Fruit fly (Drosophila melanogaster) whole organism, embryonic: Measurements from ENCODE around the gene ato.

Experiments used
- Awh ChIP-seq: fragments of 200-800 bp; sonication (Bioruptor generic); IDR thresholded peaks from 2 replicates; pipeline ENCODE4, ENCODE4 v1.3.6; 2022; ENCODE audit warnings: missing biosample characterization, missing genetic modification characterization
- BtbVII ChIP-seq: fragments of 200-800 bp; sonication (Bioruptor generic); optimal IDR thresholded peaks from 3 replicates; lab custom pipeline; 2017; ENCODE audit warnings: missing biosample characterization, mild to moderate bottlenecking, missing genetic modification characterization
- CG10321 ChIP-seq: fragments of 200-800 bp; sonication (Bioruptor generic); IDR thresholded peaks from 2 replicates; pipeline ENCODE4 v1.3.6; 2022; ENCODE audit warnings: missing biosample characterization, missing genetic modification characterization
- CG11456 ChIP-seq: fragments of 200-800 bp; sonication (Bioruptor generic); IDR thresholded peaks from 3 replicates; pipeline ENCODE4 v1.3.6; 2022; ENCODE audit warnings: missing biosample characterization, missing genetic modification characterization
- CG12236 ChIP-seq: fragments of 200-800 bp; sonication (Bioruptor generic); optimal IDR thresholded peaks from 2 replicates; lab custom pipeline; 2016; ENCODE audit warnings: missing biosample characterization, missing genetic modification characterization
- CG13424 ChIP-seq: fragments of 200-800 bp; sonication (Bioruptor generic); optimal IDR thresholded peaks from 2 replicates; lab custom pipeline; 2019; ENCODE audit warnings: missing biosample characterization, mild to moderate bottlenecking, missing genetic modification characterization, moderate library complexity
- CG13894 ChIP-seq: fragments of 200-800 bp; sonication (Bioruptor generic); optimal IDR thresholded peaks from 3 replicates; lab custom pipeline; 2018; ENCODE audit warnings: missing biosample characterization, mild to moderate bottlenecking, missing genetic modification characterization, moderate library complexity
- CG15479 ChIP-seq: fragments of 200-800 bp; sonication (Bioruptor generic); optimal IDR thresholded peaks from 3 replicates; lab custom pipeline; 2019; ENCODE audit warnings: missing biosample characterization, mild to moderate bottlenecking, missing genetic modification characterization, moderate library complexity
- CG16815 ChIP-seq: fragments of 200-800 bp; sonication (Bioruptor generic); optimal IDR thresholded peaks from 3 replicates; lab custom pipeline; 2017; ENCODE audit warnings: missing biosample characterization, mild to moderate bottlenecking, missing genetic modification characterization
- CG18476 ChIP-seq: fragments of 200-800 bp; sonication (Bioruptor generic); optimal IDR thresholded peaks from 2 replicates; lab custom pipeline; 2016; ENCODE audit warnings: missing biosample characterization, mild to moderate bottlenecking, missing genetic modification characterization
- CG3065 ChIP-seq: fragments of 200-800 bp; sonication (Bioruptor generic); optimal IDR thresholded peaks from 2 replicates; lab custom pipeline; 2016; ENCODE audit warnings: missing biosample characterization, missing genetic modification characterization
- CG33213 ChIP-seq: fragments of 200-800 bp; sonication (Bioruptor generic); optimal IDR thresholded peaks from 3 replicates; lab custom pipeline; 2016; ENCODE audit warnings: missing biosample characterization, missing genetic modification characterization
- CG34376 ChIP-seq: fragments of 200-800 bp; sonication (Bioruptor generic); optimal IDR thresholded peaks from 2 replicates; lab custom pipeline; 2018; ENCODE audit warnings: missing biosample characterization, mild to moderate bottlenecking, missing genetic modification characterization
- CG3726 ChIP-seq: fragments of 200-800 bp; sonication (Bioruptor generic); IDR thresholded peaks from 3 replicates; pipeline ENCODE4, ENCODE4 v1.3.6; 2022; ENCODE audit warnings: missing biosample characterization, missing genetic modification characterization
- CG7786 ChIP-seq: fragments of 200-800 bp; sonication (Bioruptor generic); optimal IDR thresholded peaks from 2 replicates; lab custom pipeline; 2016; ENCODE audit warnings: missing biosample characterization, missing genetic modification characterization
- CG8281 ChIP-seq: fragments of 200-800 bp; sonication (Bioruptor generic); optimal IDR thresholded peaks from 2 replicates; lab custom pipeline; 2018; ENCODE audit warnings: missing biosample characterization, mild to moderate bottlenecking, missing genetic modification characterization, moderate library complexity
- CG8478 ChIP-seq: fragments of >200 bp; optimal IDR thresholded peaks from 2 replicates; lab custom pipeline; 2018
- E2f2 ChIP-seq: fragments of 200-800 bp; sonication (Bioruptor generic); IDR thresholded peaks from 2 replicates; pipeline ENCODE4 v1.3.6; 2022; ENCODE audit warnings: missing biosample characterization, missing genetic modification characterization
- Fer1 ChIP-seq: fragments of 200-800 bp; sonication (Bioruptor generic); optimal IDR thresholded peaks from 2 replicates; lab custom pipeline; 2017; ENCODE audit warnings: missing biosample characterization, mild to moderate bottlenecking, missing genetic modification characterization
- H15 ChIP-seq: fragments of 200-800 bp; sonication (Bioruptor generic); IDR thresholded peaks from 3 replicates; pipeline ENCODE4 v1.3.6; 2022; ENCODE audit warnings: missing biosample characterization, missing genetic modification characterization
- Hmx ChIP-seq: fragments of 200-800 bp; sonication (Bioruptor generic); optimal IDR thresholded peaks from 2 replicates; lab custom pipeline; 2016; ENCODE audit warnings: missing biosample characterization, missing genetic modification characterization
- NK7.1 ChIP-seq: fragments of 200-800 bp; sonication (Bioruptor generic); optimal IDR thresholded peaks from 3 replicates; lab custom pipeline; 2016; ENCODE audit warnings: missing biosample characterization, missing genetic modification characterization
- Nf-YB ChIP-seq: fragments of 200-800 bp; sonication (Bioruptor generic); optimal IDR thresholded peaks from 3 replicates; lab custom pipeline; 2019; ENCODE audit warnings: missing biosample characterization, mild to moderate bottlenecking, missing genetic modification characterization, moderate library complexity
- NfI ChIP-seq: fragments of 200-800 bp; sonication (Bioruptor generic); optimal IDR thresholded peaks from 3 replicates; lab custom pipeline; 2018; ENCODE audit warnings: missing biosample characterization, mild to moderate bottlenecking, missing genetic modification characterization, moderate library complexity
- Optix ChIP-seq: fragments of 200-800 bp; sonication (Bioruptor generic); IDR thresholded peaks from 3 replicates; pipeline ENCODE4 v1.3.6; 2022; ENCODE audit warnings: missing biosample characterization, missing genetic modification characterization
- Poxn ChIP-seq: fragments of 200-800 bp; sonication (Bioruptor generic); IDR thresholded peaks from 2 replicates; pipeline ENCODE4 v1.3.6; 2022; ENCODE audit warnings: missing biosample characterization, missing genetic modification characterization
- Scr ChIP-seq: fragments of 200-800 bp; sonication (Bioruptor generic); IDR thresholded peaks from 2 replicates; pipeline ENCODE4 v1.3.6; 2022; ENCODE audit warnings: missing biosample characterization, missing genetic modification characterization; ENCODE audit not compliant: partially characterized antibody
- Stat92E ChIP-seq, 3 experiments: fragments of >200 bp in 2 of 3; fragments of 200-800 bp in 1 of 3; sonication (Bioruptor generic) in 1 of 3; optimal IDR thresholded peaks; 2 replicates each; lab custom pipeline; 2017 to 2019; ENCODE audit warnings: missing biosample characterization in 3 of 3, missing genetic modification characterization in 3 of 3, mild to moderate bottlenecking in 1 of 3, moderate library complexity in 1 of 3
- cad ChIP-seq: fragments of >200 bp; optimal IDR thresholded peaks from 2 replicates; lab custom pipeline; 2017; ENCODE audit warnings: missing biosample characterization, missing genetic modification characterization
- crc ChIP-seq: fragments of 200-800 bp; sonication (Bioruptor generic); optimal IDR thresholded peaks from 2 replicates; lab custom pipeline; 2016; ENCODE audit warnings: missing biosample characterization, missing genetic modification characterization
- croc ChIP-seq: fragments of 200-800 bp; sonication (Bioruptor generic); conservative IDR thresholded peaks from 3 replicates; pipeline ENCODE4 v1.3.6; 2022; ENCODE audit warnings: missing biosample characterization, missing genetic modification characterization
- exex ChIP-seq: fragments of 200-800 bp; sonication (Bioruptor generic); optimal IDR thresholded peaks from 4 replicates; lab custom pipeline; 2018; ENCODE audit warnings: missing biosample characterization, mild to moderate bottlenecking, missing genetic modification characterization, moderate library complexity
- fu2 ChIP-seq: fragments of 200-800 bp; sonication (Bioruptor generic); optimal IDR thresholded peaks from 2 replicates; lab custom pipeline; 2016; ENCODE audit warnings: missing biosample characterization, missing genetic modification characterization
- gcm ChIP-seq: fragments of 200-800 bp; sonication (Bioruptor generic); optimal IDR thresholded peaks from 2 replicates; lab custom pipeline; 2019; ENCODE audit warnings: missing biosample characterization, mild to moderate bottlenecking, missing genetic modification characterization, moderate library complexity
- grn ChIP-seq: fragments of 200-800 bp; sonication (Bioruptor generic); optimal IDR thresholded peaks from 3 replicates; lab custom pipeline; 2017; ENCODE audit warnings: missing biosample characterization, missing genetic modification characterization
- h ChIP-seq: fragments of >200 bp; optimal IDR thresholded peaks from 2 replicates; lab custom pipeline; 2017
- jing ChIP-seq: fragments of 200-800 bp; sonication (Bioruptor generic); optimal IDR thresholded peaks from 2 replicates; lab custom pipeline; 2018; ENCODE audit warnings: missing biosample characterization, mild to moderate bottlenecking, missing genetic modification characterization
- mld ChIP-seq: fragments of 200-800 bp; sonication (Bioruptor generic); IDR thresholded peaks from 3 replicates; pipeline ENCODE4 v1.3.6; 2022; ENCODE audit warnings: missing biosample characterization, missing genetic modification characterization; ENCODE audit not compliant: partially characterized antibody
- prd ChIP-seq, 3 experiments: fragments of >200 bp in 2 of 3; fragments of 200-800 bp in 1 of 3; sonication (Bioruptor generic) in 1 of 3; optimal IDR thresholded peaks in 2 of 3; IDR thresholded peaks in 1 of 3; 2 replicates in 2 of 3; 3 replicates in 1 of 3; pipeline versions ENCODE4 v1.3.6 to Lab custom; 2017 to 2022; ENCODE audit warnings: missing biosample characterization in 1 of 3, missing genetic modification characterization in 1 of 3
- sd ChIP-seq: fragments of 200-800 bp; sonication (Bioruptor generic); optimal IDR thresholded peaks from 3 replicates; lab custom pipeline; 2018; ENCODE audit warnings: missing biosample characterization, mild to moderate bottlenecking, missing genetic modification characterization, moderate library complexity
- shn ChIP-seq: fragments of 200-800 bp; sonication (Bioruptor generic); optimal IDR thresholded peaks from 3 replicates; lab custom pipeline; 2016; ENCODE audit warnings: missing biosample characterization, missing genetic modification characterization
- so ChIP-seq: fragments of 200-800 bp; sonication (Bioruptor generic); IDR thresholded peaks from 3 replicates; pipeline ENCODE4 v1.3.6; 2022; ENCODE audit warnings: missing biosample characterization, missing genetic modification characterization
- stc ChIP-seq: fragments of 200-800 bp; sonication (Bioruptor generic); IDR thresholded peaks from 2 replicates; pipeline ENCODE4 v1.3.6; 2022; ENCODE audit warnings: missing biosample characterization, missing genetic modification characterization
- tll ChIP-seq, 2 experiments: fragments of 200-800 bp in 1 of 2; fragments of >200 bp in 1 of 2; sonication (Bioruptor generic) in 1 of 2; optimal IDR thresholded peaks; 2 replicates each; lab custom pipeline; 2017 to 2019; ENCODE audit warnings: missing biosample characterization in 2 of 2, missing genetic modification characterization in 2 of 2, mild to moderate bottlenecking in 1 of 2, moderate library complexity in 1 of 2
- tx ChIP-seq: fragments of 200-800 bp; sonication (Bioruptor generic); optimal IDR thresholded peaks from 2 replicates; lab custom pipeline; 2016; ENCODE audit warnings: missing biosample characterization, missing genetic modification characterization
- unpg ChIP-seq: fragments of 200-800 bp; sonication (Bioruptor generic); optimal IDR thresholded peaks from 3 replicates; lab custom pipeline; 2018; ENCODE audit warnings: missing biosample characterization, mild to moderate bottlenecking, missing genetic modification characterization, moderate library complexity
- vfl ChIP-seq: fragments of 200-800 bp; sonication (Bioruptor generic); optimal IDR thresholded peaks from 2 replicates; lab custom pipeline; 2016; ENCODE audit warnings: missing biosample characterization, missing genetic modification characterization
- z ChIP-seq: fragments of 200-800 bp; sonication (Bioruptor generic); IDR thresholded peaks from 3 replicates; pipeline ENCODE4 v1.3.6; 2022; ENCODE audit warnings: missing biosample characterization, missing genetic modification characterization
- zen ChIP-seq: fragments of 200-800 bp; sonication (Bioruptor generic); optimal IDR thresholded peaks from 3 replicates; lab custom pipeline; 2018; ENCODE audit warnings: missing biosample characterization, mild to moderate bottlenecking, missing genetic modification characterization, moderate library complexity

Gene ato

DNA sequence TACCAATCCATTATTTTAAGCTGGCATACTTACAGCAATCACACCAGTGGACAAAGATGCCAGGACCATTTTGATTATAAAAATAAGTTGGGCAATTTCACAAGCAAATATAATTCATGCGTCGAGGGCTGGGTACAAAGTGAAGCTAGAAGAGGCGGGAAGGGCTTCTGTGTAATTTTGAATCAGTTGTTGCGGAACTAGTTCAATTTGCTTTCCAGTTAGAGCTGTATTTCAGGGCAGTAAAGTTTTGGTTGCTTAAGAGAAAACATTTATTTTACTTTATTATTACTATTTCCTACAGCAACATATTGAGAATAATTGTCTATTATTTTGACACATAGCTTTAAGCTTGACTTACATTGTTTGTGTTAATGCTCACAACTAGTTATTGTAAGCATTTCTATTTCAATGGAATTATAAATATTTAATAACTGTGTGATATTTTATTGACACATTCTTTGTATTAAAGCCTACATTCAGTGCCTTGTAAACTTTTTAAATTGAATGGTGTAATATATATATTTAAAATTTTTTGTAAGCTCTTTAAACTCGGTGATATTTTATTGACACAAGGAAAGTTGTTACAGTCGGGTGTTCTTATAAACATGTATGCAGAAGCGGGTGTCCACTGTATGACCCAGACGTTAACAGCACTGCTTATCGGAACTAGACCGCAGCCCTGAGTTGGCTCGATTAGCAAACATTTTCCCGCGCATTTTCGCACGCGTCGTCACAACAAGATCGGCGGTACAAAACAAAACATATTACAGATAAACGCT lies 13.4 kb upstream of the ato start, which contains the start of the genes RPA1 and Mcm2 (continued):
- TF ChIP-seq Scr (peak; percentile 15; the same call in 1 of the 2 replicates), CG3065 (GFP tag; lab: Kevin White, UChicago) (no peak), CG12236 (no peak), Poxn (GFP tag; lab: Robert Waterston, UW) (peak; percentile 54; the same call in 1 of the 2 replicates), gcm (GFP tag; lab: Kevin White, UChicago) (peak; percentile 63), NfI (GFP tag; lab: Kevin White, UChicago) (peak; percentile 82), CG8478 (no peak), Fer1 (GFP tag; lab: Kevin White, UChicago) (no peak), jing (GFP tag; lab: Kevin White, UChicago) (no peak), CG10321 (GFP tag; lab: Robert Waterston, UW) (no peak), vfl (GFP tag; lab: Kevin White, UChicago) (no peak), cad (GFP tag; lab: Kevin White, UChicago) (no peak), CG33213 (GFP tag; lab: Kevin White, UChicago) (no peak), crc (GFP tag; lab: Kevin White, UChicago) (no peak), CG11456 (GFP tag; lab: Robert Waterston, UW) (peak; percentile 91), fu2 (GFP tag; lab: Kevin White, UChicago) (peak; percentile 41), Stat92E (GFP tag; optimal IDR thresholded peaks at IDR 0.05; lab: Kevin White, UChicago) (no peak), zen (peak; percentile 38), tx (peak; percentile 10), Nf-YB (GFP tag; lab: Kevin White, UChicago) (peak; percentile 51), prd (optimal IDR thresholded peaks at IDR 0.05; lab: Kevin White, UChicago) (no peak), prd (GFP tag; IDR thresholded peaks at IDR 0.05; lab: Robert Waterston, UW) (peak; percentile 88), z (GFP tag; lab: Robert Waterston, UW) (no peak), CG13424 (peak; percentile 85), Optix (GFP tag; lab: Robert Waterston, UW) (no peak; the same call in 2 of the 3 replicates), CG34376 (GFP tag; lab: Kevin White, UChicago) (no peak), tll (GFP tag; optimal IDR thresholded peaks at IDR 0.05; lab: Kevin White, UChicago) (no peak), exex (tag; lab: Kevin White, UChicago) (no peak), CG16815 (GFP tag; lab: Kevin White, UChicago) (peak; percentile 89), Awh (GFP tag; lab: Robert Waterston, UW) (peak; percentile 37; the same call in 1 of the 2 replicates), CG15479 (GFP tag; lab: Kevin White, UChicago) (no peak), CG18476 (GFP tag; lab: Kevin White, UChicago) (peak; percentile 50), Hmx (GFP tag; lab: Kevin White, UChicago) (no peak), CG7786 (GFP tag; lab: Kevin White, UChicago) (peak; percentile 52), stc (GFP tag; lab: Robert Waterston, UW) (peak; percentile 44; the same call in 1 of the 2 replicates), CG3726 (GFP tag; lab: Robert Waterston, UW) (peak; percentile 70; the same call in 1 of the 3 replicates), E2f2 (GFP tag; lab: Robert Waterston, UW) (peak; percentile 73), unpg (GFP tag; lab: Kevin White, UChicago) (peak; percentile 56), NK7.1 (no peak), h (lab: Kevin White, UChicago) (no peak), CG13894 (tag; lab: Kevin White, UChicago) (peak; percentile 44), so (0 out of 3 replicates have a peak, but pooled peaks have one; percentile 45), sd (tag; lab: Kevin White, UChicago) (no peak), mld (no peak), croc (GFP tag; lab: Robert Waterston, UW) (peak; percentile 56), grn (GFP tag; lab: Kevin White, UChicago) (no peak), shn (GFP tag; lab: Kevin White, UChicago) (peak; percentile 34), CG8281 (tag; lab: Kevin White, UChicago) (peak; percentile 50), H15 (GFP tag; lab: Robert Waterston, UW) (peak; percentile 79; the same call in 2 of the 3 replicates), BtbVII (GFP tag; lab: Kevin White, UChicago) (peak; percentile 55)
